Worm (Caenorhabditis elegans) whole organism, early embryonic: Measurements from ENCODE around the gene F55B11.2.

ENCODE experiments used
- ama-1 ChIP-seq: fragments of 150-350 bp; optimal IDR thresholded peaks from 2 replicates; lab custom pipeline; 2014
- hnd-1 ChIP-seq: sonication (generic microtip); optimal IDR thresholded peaks from 2 replicates; lab custom pipeline; 2016; ENCODE audit warnings: missing genetic modification characterization, missing compliant biosample characterization
- sea-1 ChIP-seq: fragments of 200-800 bp; sonication (Bioruptor generic); conservative IDR thresholded peaks from 2 replicates; pipeline ENCODE4 v1.3.6; 2022; ENCODE audit warnings: missing genetic modification characterization, missing compliant biosample characterization

- TF ChIP-seq ama-1 (no peak), hnd-1 (tag; lab: Kevin White, UChicago) (no peak), sea-1 (GFP tag; lab: Robert Waterston, UW) (no peak)
Measured at ce11 chrIV:14383474-14383873, 39.6 kb downstream of the F55B11.2 start, which contains the start of gene paqr-3.
